Fruit fly (Drosophila melanogaster) whole organism, wandering third instar larva: Measurements from ENCODE around the gene hog.
A peak's percentile ranks its signal among the peaks of the same experiment; 100 is the strongest.

Experiments used
- Abd-B ChIP-seq: fragments of >200 bp; optimal IDR thresholded peaks from 2 replicates; lab custom pipeline; 2017; ENCODE audit warnings: missing biosample characterization, missing genetic modification characterization
- CG32264 ChIP-seq: fragments of 200-800 bp; sonication (Bioruptor generic); optimal IDR thresholded peaks from 2 replicates; lab custom pipeline; 2016; ENCODE audit warnings: missing biosample characterization, missing genetic modification characterization
- CG9705 ChIP-seq: fragments of 200-800 bp; sonication (Bioruptor generic); optimal IDR thresholded peaks from 2 replicates; lab custom pipeline; 2018; ENCODE audit warnings: missing biosample characterization, mild to moderate bottlenecking, missing genetic modification characterization
- CrebA ChIP-seq: fragments of 200-800 bp; sonication (Bioruptor generic); optimal IDR thresholded peaks from 2 replicates; lab custom pipeline; 2016; ENCODE audit warnings: missing biosample characterization, mild to moderate bottlenecking, missing genetic modification characterization, borderline replicate concordance
- Dfd ChIP-seq: fragments of >200 bp; optimal IDR thresholded peaks from 2 replicates; lab custom pipeline; 2017; ENCODE audit warnings: missing biosample characterization, missing genetic modification characterization
- Dif ChIP-seq: fragments of 200-275, 200-300 bp; sonication (Bioruptor generic); optimal IDR thresholded peaks from 2 replicates; lab custom pipeline; 2018; ENCODE audit warnings: missing biosample characterization, missing genetic modification characterization; ENCODE audit not compliant: partially characterized antibody
- GATAd ChIP-seq: sonication (Bioruptor generic); optimal IDR thresholded peaks from 2 replicates; lab custom pipeline; 2016; ENCODE audit warnings: missing biosample characterization, missing genetic modification characterization
- HLH106 ChIP-seq: fragments of 200-800 bp; optimal IDR thresholded peaks from 3 replicates; lab custom pipeline; 2019; ENCODE audit warnings: missing biosample characterization, mild to moderate bottlenecking, missing genetic modification characterization, moderate library complexity
- Hnf4 ChIP-seq: fragments of 200-800 bp; sonication (Bioruptor generic); optimal IDR thresholded peaks from 2 replicates; lab custom pipeline; 2016; ENCODE audit warnings: missing biosample characterization, mild to moderate bottlenecking, missing genetic modification characterization
- Hr78 ChIP-seq: fragments of >200 bp; optimal IDR thresholded peaks from 2 replicates; lab custom pipeline; 2017; ENCODE audit warnings: missing biosample characterization, missing genetic modification characterization
- Hr83 ChIP-seq: fragments of 200-300 bp; sonication (Bioruptor generic); optimal IDR thresholded peaks from 2 replicates; lab custom pipeline; 2016; ENCODE audit warnings: missing biosample characterization, mild to moderate bottlenecking, missing genetic modification characterization, moderate library complexity; ENCODE audit not compliant: poor library complexity, severe bottlenecking
- Jra ChIP-seq: sonication (Bioruptor generic); optimal IDR thresholded peaks from 2 replicates; lab custom pipeline; 2016; ENCODE audit warnings: missing biosample characterization, missing genetic modification characterization
- Myc ChIP-seq: fragments of >200 bp; optimal IDR thresholded peaks from 2 replicates; lab custom pipeline; 2017
- N ChIP-seq: fragments of >200 bp; optimal IDR thresholded peaks from 2 replicates; lab custom pipeline; 2018; ENCODE audit warnings: missing biosample characterization, missing external identifiers, missing genetic modification characterization
- OdsH ChIP-seq: fragments of 200-800 bp; sonication (Bioruptor generic); optimal IDR thresholded peaks from 2 replicates; lab custom pipeline; 2016; ENCODE audit warnings: missing biosample characterization, mild to moderate bottlenecking, missing genetic modification characterization
- Rel ChIP-seq, 2 experiments: fragments of 200-800 bp; sonication (Bioruptor generic) in 1 of 2; optimal IDR thresholded peaks; 2 replicates in 1 of 2; 3 replicates in 1 of 2; lab custom pipeline; 2016 to 2019; ENCODE audit warnings: mild to moderate bottlenecking in 2 of 2, missing biosample characterization in 2 of 2, missing genetic modification characterization in 2 of 2, moderate library complexity in 1 of 2
- Sp1 ChIP-seq: fragments of 200-800 bp; sonication (Bioruptor generic); optimal IDR thresholded peaks from 3 replicates; lab custom pipeline; 2019; ENCODE audit warnings: missing biosample characterization, mild to moderate bottlenecking, missing genetic modification characterization, moderate library complexity
- Vsx2 ChIP-seq: fragments of 200-300, 225-300 bp; sonication (Bioruptor generic); optimal IDR thresholded peaks from 2 replicates; lab custom pipeline; 2018; ENCODE audit warnings: missing biosample characterization, missing genetic modification characterization; ENCODE audit not compliant: partially characterized antibody
- br ChIP-seq: fragments of 200-800 bp; sonication (Bioruptor generic); optimal IDR thresholded peaks from 2 replicates; lab custom pipeline; 2016; ENCODE audit warnings: missing biosample characterization, missing genetic modification characterization
- brk ChIP-seq: fragments of 200-800 bp; sonication (Bioruptor generic); optimal IDR thresholded peaks from 2 replicates; lab custom pipeline; 2016; ENCODE audit warnings: missing biosample characterization, mild to moderate bottlenecking, missing genetic modification characterization
- dl ChIP-seq, 2 experiments: fragments of 175-275, 200-275 bp in 1 of 2; fragments of 200-275 bp in 1 of 2; sonication (Bioruptor generic); optimal IDR thresholded peaks; lab custom pipeline; 2018; ENCODE audit warnings: mild to moderate bottlenecking in 2 of 2, missing biosample characterization in 2 of 2, missing genetic modification characterization in 2 of 2, moderate library complexity in 2 of 2; ENCODE audit not compliant: partially characterized antibody in 2 of 2, insufficient read depth in 1 of 2
- dmrt93B ChIP-seq: fragments of 200-800 bp; sonication (Bioruptor generic); optimal IDR thresholded peaks from 2 replicates; lab custom pipeline; 2018; ENCODE audit warnings: missing biosample characterization, mild to moderate bottlenecking, missing genetic modification characterization
- dsf ChIP-seq: sonication (Bioruptor generic); optimal IDR thresholded peaks from 2 replicates; lab custom pipeline; 2016; ENCODE audit warnings: missing biosample characterization, missing genetic modification characterization, borderline replicate concordance
- ey ChIP-seq: fragments of 200-800 bp; sonication (Bioruptor generic); optimal IDR thresholded peaks from 2 replicates; lab custom pipeline; 2016; ENCODE audit warnings: missing biosample characterization, missing genetic modification characterization
- foxo ChIP-seq, 2 experiments: fragments of 200-800 bp; sonication (Bioruptor generic); optimal IDR thresholded peaks; 2 replicates in 1 of 2; 3 replicates in 1 of 2; lab custom pipeline; 2016 to 2017; ENCODE audit warnings: missing biosample characterization in 2 of 2, missing genetic modification characterization in 2 of 2
- fru ChIP-seq: fragments of 200-800 bp; sonication (Bioruptor generic); optimal IDR thresholded peaks from 3 replicates; lab custom pipeline; 2016; ENCODE audit warnings: missing biosample characterization, mild to moderate bottlenecking, missing genetic modification characterization
- h ChIP-seq: fragments of 200-800 bp; sonication (Bioruptor generic); optimal IDR thresholded peaks from 3 replicates; lab custom pipeline; 2016; ENCODE audit warnings: missing biosample characterization, mild to moderate bottlenecking, missing genetic modification characterization
- lola ChIP-seq: fragments of >200 bp; optimal IDR thresholded peaks from 2 replicates; lab custom pipeline; 2017; ENCODE audit warnings: missing biosample characterization, missing genetic modification characterization
- pan ChIP-seq: fragments of >200 bp; optimal IDR thresholded peaks from 2 replicates; lab custom pipeline; 2017
- psq ChIP-seq: fragments of 200-800 bp; sonication (Bioruptor generic); optimal IDR thresholded peaks from 3 replicates; lab custom pipeline; 2017; ENCODE audit warnings: missing biosample characterization, mild to moderate bottlenecking, missing genetic modification characterization, moderate library complexity
- rgr ChIP-seq: fragments of 200-800 bp; sonication (Bioruptor generic); optimal IDR thresholded peaks from 3 replicates; lab custom pipeline; 2016; ENCODE audit warnings: missing biosample characterization, mild to moderate bottlenecking, missing genetic modification characterization
- sage ChIP-seq: fragments of 200-800 bp; sonication (Bioruptor generic); optimal IDR thresholded peaks from 2 replicates; lab custom pipeline; 2016; ENCODE audit warnings: missing biosample characterization, mild to moderate bottlenecking, missing genetic modification characterization
- sv ChIP-seq: fragments of 200-800 bp; sonication (Bioruptor generic); optimal IDR thresholded peaks from 3 replicates; lab custom pipeline; 2016; ENCODE audit warnings: missing biosample characterization, missing genetic modification characterization
- tai ChIP-seq: sonication (Bioruptor generic); optimal IDR thresholded peaks from 2 replicates; lab custom pipeline; 2016; ENCODE audit warnings: missing biosample characterization, missing genetic modification characterization
- usp ChIP-seq: fragments of >200 bp; optimal IDR thresholded peaks from 2 replicates; lab custom pipeline; 2017; ENCODE audit warnings: missing biosample characterization, missing genetic modification characterization
- woc ChIP-seq: sonication (Bioruptor generic); optimal IDR thresholded peaks from 2 replicates; lab custom pipeline; 2016; ENCODE audit warnings: missing biosample characterization, mild to moderate bottlenecking, missing genetic modification characterization

The hog gene

dm6 chrX:14718842-14719241, at the start of gene hog:
Gene hog, minus strand, starts transcription at chrX:14718942.
- TF ChIP-seq Sp1 (GFP tag; lab: Kevin White, UChicago) (no peak), Dfd (peak; percentile 49), Rel (GFP tag; optimal IDR thresholded peaks at IDR 0.05; lab: Kevin White, UChicago) (no peak), Rel (tag; optimal IDR thresholded peaks at IDR 0.05; lab: Kevin White, UChicago) (no peak)

- peak; percentile 21 for TF ChIP-seq HLH106 (tag; lab: Kevin White, UChicago)
- no peak for TF ChIP-seq Dif (GFP tag; lab: Kevin White, UChicago)
- no peak for TF ChIP-seq brk (GFP tag; lab: Kevin White, UChicago)
- TF ChIP-seq Sp1 (GFP tag; lab: Kevin White, UChicago) = no peak
- TF ChIP-seq N (GFP tag; lab: Kevin White, UChicago) = no peak
- TF ChIP-seq CG9705 = no peak
- peak; percentile 5 for TF ChIP-seq h (GFP tag; lab: Kevin White, UChicago)
- TF ChIP-seq sv (GFP tag; lab: Kevin White, UChicago) = peak; percentile 20
- TF ChIP-seq Jra = no peak
- no peak for TF ChIP-seq br (GFP tag; lab: Kevin White, UChicago)
- no peak for TF ChIP-seq ey (GFP tag; lab: Kevin White, UChicago)
- TF ChIP-seq usp (GFP tag; lab: Kevin White, UChicago) = no peak
- TF ChIP-seq fru (GFP tag; lab: Kevin White, UChicago) = peak; percentile 6
- no peak for TF ChIP-seq woc
- TF ChIP-seq Hnf4 (GFP tag; lab: Kevin White, UChicago) = no peak
- TF ChIP-seq dsf (GFP tag; lab: Kevin White, UChicago) = no peak
- no peak for TF ChIP-seq dl (GFP tag; optimal IDR thresholded peaks at IDR 0.05; lab: Kevin White, UChicago; ENCODE audit: insufficient read depth in 1 of 2, partially characterized antibody in 2 of 2)
- TF ChIP-seq Myc (lab: Kevin White, UChicago) = no peak
- no peak for TF ChIP-seq rgr
- TF ChIP-seq Hr83 (GFP tag; lab: Kevin White, UChicago) = no peak
- TF ChIP-seq Hr78 (GFP tag; lab: Kevin White, UChicago) = no peak
- TF ChIP-seq, all 38 proteins: peak for 4
Measured at dm6 chrX:14765737-14766253, 47.1 kb upstream of the hog start, which contains the start of gene CG15890. Gene CG15890, minus strand, starts transcription at chrX:14765787.

dm6 chrX:14765024-14765423, 46.3 kb upstream of the hog start:
- no peak for TF ChIP-seq Sp1 (GFP tag; lab: Kevin White, UChicago)
- no peak for TF ChIP-seq Hr78 (GFP tag; lab: Kevin White, UChicago)
- no peak for TF ChIP-seq OdsH (GFP tag; lab: Kevin White, UChicago)
- no peak for TF ChIP-seq CG9705
- peak; percentile 75 for TF ChIP-seq Dfd
- TF ChIP-seq rgr = no peak
- no peak for TF ChIP-seq Dif (GFP tag; lab: Kevin White, UChicago)
- TF ChIP-seq GATAd (GFP tag; lab: Kevin White, UChicago) = no peak
- no peak for TF ChIP-seq dmrt93B (GFP tag; lab: Kevin White, UChicago)

dm6 chrX:14751162-14751561, 32.4 kb upstream of the hog start:
- TF ChIP-seq HLH106 (tag; lab: Kevin White, UChicago) (peak; percentile 15), h (GFP tag; lab: Kevin White, UChicago) (peak; percentile 18), ey (GFP tag; lab: Kevin White, UChicago) (no peak), br (GFP tag; lab: Kevin White, UChicago) (no peak)
- TF ChIP-seq, all 38 proteins: peak for 2

dm6 chrX:14750448-14750847, 31.7 kb upstream of the hog start:
- TF ChIP-seq Myc (lab: Kevin White, UChicago) (no peak), Hr83 (GFP tag; lab: Kevin White, UChicago) (no peak), tai (GFP tag; lab: Kevin White, UChicago) (no peak), rgr (peak; percentile 63), Hr78 (GFP tag; lab: Kevin White, UChicago) (no peak), brk (GFP tag; lab: Kevin White, UChicago) (no peak), Sp1 (GFP tag; lab: Kevin White, UChicago) (peak; percentile 63), CG32264 (GFP tag; lab: Kevin White, UChicago) (no peak), ey (GFP tag; lab: Kevin White, UChicago) (peak; percentile 79), dsf (GFP tag; lab: Kevin White, UChicago) (no peak), dmrt93B (GFP tag; lab: Kevin White, UChicago) (peak; percentile 43), Jra (no peak), Hnf4 (GFP tag; lab: Kevin White, UChicago) (peak; percentile 22), CG9705 (peak; percentile 55), usp (GFP tag; lab: Kevin White, UChicago) (no peak), Abd-B (GFP tag; lab: Kevin White, UChicago) (no peak), OdsH (GFP tag; lab: Kevin White, UChicago) (peak; percentile 59), br (GFP tag; lab: Kevin White, UChicago) (peak; percentile 69), CrebA (GFP tag; lab: Kevin White, UChicago) (no peak), Vsx2 (GFP tag; lab: Kevin White, UChicago) (no peak), sv (GFP tag; lab: Kevin White, UChicago) (no peak), psq (GFP tag; lab: Kevin White, UChicago) (peak; percentile 64), foxo (GFP tag; optimal IDR thresholded peaks at IDR 0.05; lab: Kevin White, UChicago) (peak in 1 of 2 experiments; percentile 80), N (GFP tag; lab: Kevin White, UChicago) (no peak), Dif (GFP tag; lab: Kevin White, UChicago) (no peak), sage (GFP tag; lab: Kevin White, UChicago) (no peak), Dfd (no peak), lola (GFP tag; lab: Kevin White, UChicago) (no peak), GATAd (GFP tag; lab: Kevin White, UChicago) (no peak), woc (peak; percentile 73), pan (lab: Kevin White, UChicago) (no peak)
